Worm (Caenorhabditis elegans): ENCODE measurements around the gene C47A4.1.

The C47A4.1 gene

DNA sequence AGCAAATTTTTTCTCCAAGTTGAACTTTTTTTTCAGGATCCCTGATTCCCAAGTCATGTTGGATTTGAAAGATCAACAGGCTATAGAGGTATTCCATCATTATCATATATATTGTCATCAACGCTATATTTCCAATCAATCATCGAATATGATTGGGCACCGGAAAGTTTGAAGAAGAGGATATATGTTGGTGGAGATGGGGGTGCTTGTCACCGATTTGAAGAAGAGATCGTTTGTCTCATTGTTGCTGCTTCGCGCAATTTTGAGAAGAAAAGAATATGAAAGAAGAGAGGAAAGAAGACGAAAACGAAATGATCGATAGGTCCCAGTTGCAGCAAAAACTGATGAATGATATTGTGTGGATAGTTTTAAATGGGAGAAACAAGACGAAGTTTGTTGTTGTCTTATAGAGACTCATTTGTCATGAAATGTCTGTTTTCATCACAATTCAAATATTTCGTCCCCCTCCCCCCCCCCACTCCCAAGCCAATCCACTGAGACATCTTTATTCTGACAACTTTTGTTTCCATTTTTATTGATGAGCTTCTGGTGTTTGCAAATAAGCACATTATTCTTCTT lies 26.8 kb downstream of the C47A4.1 start, which contains the start of gene T23G4.2:
Gene T23G4.2 (minus strand): TSS at position 255 of the 579 bp plus-strand sequence.
- TF ChIP-seq dao-5 (tag; optimal IDR thresholded peaks at IDR 0.05) (no peak), him-1 (tag; optimal IDR thresholded peaks at IDR 0.05) (peak; percentile 14)

DNA sequence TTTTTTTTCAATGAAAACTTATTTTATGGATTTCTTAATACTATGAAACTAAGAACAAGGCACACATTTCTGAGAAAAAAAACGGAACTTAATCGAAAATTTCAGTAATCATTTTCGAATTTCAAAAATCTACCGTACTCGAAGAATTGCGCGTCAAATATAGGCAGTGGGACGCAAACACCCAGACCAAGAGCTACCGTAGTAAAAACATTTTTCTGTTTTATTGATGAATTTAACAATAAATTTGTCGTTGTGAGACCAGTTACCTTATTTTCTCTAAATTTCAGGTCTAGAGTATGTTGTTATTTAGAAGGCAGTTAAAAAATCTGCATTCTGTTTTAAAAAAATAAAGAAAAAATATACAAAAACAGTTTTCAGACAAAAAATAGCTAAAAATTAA lies 28.5 kb downstream of the C47A4.1 start:
- TF ChIP-seq him-1 (tag; optimal IDR thresholded peaks at IDR 0.05) (no peak), W03F9.2 (tag; optimal IDR thresholded peaks at IDR 0.05) (no peak), dao-5 (tag; optimal IDR thresholded peaks at IDR 0.05) (no peak)

ce11 chrIV:13686965-13687425 lies 29.2 kb downstream of the C47A4.1 start, which contains the start of gene nyn-1:
Gene nyn-1, minus strand, starts transcription at chrIV:13687015.
- TF ChIP-seq W03F9.2 (tag; optimal IDR thresholded peaks at IDR 0.05): no peak
- no peak for TF ChIP-seq dao-5 (tag; optimal IDR thresholded peaks at IDR 0.05)
- TF ChIP-seq him-1 (tag; optimal IDR thresholded peaks at IDR 0.05): no peak

DNA sequence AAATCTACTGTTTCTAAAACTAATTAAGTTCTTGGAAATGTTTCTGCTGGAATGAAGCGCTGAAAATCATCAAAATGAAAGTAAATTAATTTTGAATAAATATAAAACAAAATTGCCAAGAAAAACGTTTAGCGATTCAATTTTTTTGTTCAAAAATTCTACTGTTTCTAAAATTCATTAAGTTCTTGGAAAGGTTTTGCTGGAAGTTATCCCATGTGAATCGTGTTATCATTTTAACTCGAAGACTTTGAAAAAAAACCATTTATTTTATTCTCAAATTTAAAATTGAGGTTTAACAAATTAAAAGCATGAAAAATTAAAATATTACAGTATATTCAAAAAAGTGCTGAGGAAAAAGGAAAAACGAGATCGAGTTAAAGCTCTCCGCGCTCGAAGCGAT lies 31.4 kb downstream of the C47A4.1 start:
- TF ChIP-seq him-1 (tag; optimal IDR thresholded peaks at IDR 0.05): no peak
- TF ChIP-seq W03F9.2 (tag; optimal IDR thresholded peaks at IDR 0.05): no peak
- TF ChIP-seq dao-5 (tag; optimal IDR thresholded peaks at IDR 0.05): no peak

DNA sequence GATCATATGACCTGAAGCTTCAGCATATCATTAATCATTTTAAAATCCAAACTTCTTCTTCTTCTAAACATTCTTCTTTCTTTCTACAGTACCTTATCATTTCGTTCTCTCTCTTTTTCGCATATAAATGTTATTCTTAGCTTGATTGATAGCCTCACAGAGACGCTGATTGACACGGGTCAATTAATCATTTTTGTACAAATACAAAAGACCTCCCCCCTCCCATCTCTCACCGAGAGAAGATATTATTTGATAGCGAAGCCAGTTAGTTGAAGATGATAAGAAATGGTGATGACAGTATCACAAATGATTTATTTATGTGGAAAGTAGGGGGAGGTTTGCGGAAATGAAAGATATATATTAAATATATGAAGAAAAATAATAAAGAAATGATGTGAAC lies 33.4 kb downstream of the C47A4.1 start:
- TF ChIP-seq him-1 (tag; optimal IDR thresholded peaks at IDR 0.05) (no peak), dao-5 (tag; optimal IDR thresholded peaks at IDR 0.05) (no peak), W03F9.2 (tag; optimal IDR thresholded peaks at IDR 0.05) (no peak)

ce11 chrIV:13679495-13679894 lies 36.7 kb downstream of the C47A4.1 start:
- no peak for TF ChIP-seq W03F9.2 (tag; optimal IDR thresholded peaks at IDR 0.05)
- no peak for TF ChIP-seq him-1 (tag; optimal IDR thresholded peaks at IDR 0.05)
- no peak for TF ChIP-seq dao-5 (tag; optimal IDR thresholded peaks at IDR 0.05)

ce11 chrIV:13678649-13679048 lies 37.5 kb downstream of the C47A4.1 start, which contains the start of gene srlf-26:
Gene srlf-26, plus strand, starts transcription at chrIV:13678949.
- TF ChIP-seq dao-5 (tag; optimal IDR thresholded peaks at IDR 0.05): no peak
- TF ChIP-seq him-1 (tag; optimal IDR thresholded peaks at IDR 0.05): no peak
- TF ChIP-seq W03F9.2 (tag; optimal IDR thresholded peaks at IDR 0.05): no peak

DNA sequence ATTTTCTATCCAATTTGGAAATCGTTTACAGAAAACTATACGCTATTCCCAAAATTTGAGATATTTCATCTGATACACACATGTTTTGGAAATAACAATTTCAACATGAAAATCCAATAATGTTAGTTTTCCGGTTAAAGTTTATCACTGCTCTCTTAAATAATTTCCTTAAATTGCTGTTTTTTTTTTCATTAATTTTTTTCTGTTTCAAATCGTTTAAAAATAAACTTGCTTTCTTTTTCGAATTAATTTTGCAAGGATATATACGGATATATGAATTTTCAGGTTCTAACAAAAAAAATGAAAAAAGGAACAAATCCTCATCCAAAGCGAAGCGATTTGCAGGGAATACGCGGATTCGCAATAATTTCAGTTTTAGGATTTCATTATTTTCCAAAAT lies 42.7 kb downstream of the C47A4.1 start, which contains the start of gene oac-48:
Gene oac-48 (plus strand): TSS at position 301 of the 400 bp plus-strand sequence.
- TF ChIP-seq him-1 (tag; optimal IDR thresholded peaks at IDR 0.05) (no peak), dao-5 (tag; optimal IDR thresholded peaks at IDR 0.05) (no peak), W03F9.2 (tag; optimal IDR thresholded peaks at IDR 0.05) (no peak)

- TF ChIP-seq W03F9.2 (tag; optimal IDR thresholded peaks at IDR 0.05) (no peak), him-1 (tag; optimal IDR thresholded peaks at IDR 0.05) (no peak), dao-5 (tag; optimal IDR thresholded peaks at IDR 0.05) (no peak)
Measured at ce11 chrIV:13666849-13667430, 49.2 kb downstream of the C47A4.1 start, which contains the start of gene fbxa-215. Gene fbxa-215, minus strand, starts transcription at chrIV:13666909.
